Fruit fly (Drosophila melanogaster) whole organism, embryonic: ENCODE measurements around the gene ppk7.

Experiments used
- BEAF-32 ChIP-seq: fragments of 200-800 bp; sonication (Bioruptor generic); optimal IDR thresholded peaks from 3 replicates; lab custom pipeline; 2017; ENCODE audit warnings: missing biosample characterization, missing genetic modification characterization, mild to moderate bottlenecking, moderate library complexity, missing genetic modification reagents
- Bgb ChIP-seq: fragments of 200-800 bp; sonication (Bioruptor generic); IDR thresholded peaks from 2 replicates; pipeline ENCODE4 v1.3.6; 2022; ENCODE audit warnings: missing biosample characterization, missing genetic modification characterization; ENCODE audit not compliant: partially characterized antibody
- CG10431 ChIP-seq: fragments of 200-800 bp; sonication (Bioruptor generic); optimal IDR thresholded peaks from 3 replicates; lab custom pipeline; 2018; ENCODE audit warnings: missing biosample characterization, mild to moderate bottlenecking, missing genetic modification characterization
- CG12155 ChIP-seq: fragments of 200-800 bp; sonication (Bioruptor generic); optimal IDR thresholded peaks from 3 replicates; lab custom pipeline; 2016; ENCODE audit warnings: missing biosample characterization, missing genetic modification characterization
- CG14710 ChIP-seq: fragments of 200-800 bp; sonication (Bioruptor generic); optimal IDR thresholded peaks from 3 replicates; lab custom pipeline; 2019; ENCODE audit warnings: missing biosample characterization, mild to moderate bottlenecking, missing genetic modification characterization, moderate library complexity
- CG17385 ChIP-seq: fragments of 200-800 bp; sonication (Bioruptor generic); optimal IDR thresholded peaks from 3 replicates; lab custom pipeline; 2018; ENCODE audit warnings: missing biosample characterization, mild to moderate bottlenecking, missing genetic modification characterization
- CG2889 ChIP-seq: fragments of 200-800 bp; sonication (Bioruptor generic); IDR thresholded peaks from 3 replicates; pipeline ENCODE4 v1.3.6; 2022; ENCODE audit warnings: missing biosample characterization, missing genetic modification characterization
- CG32532 ChIP-seq: fragments of 200-800 bp; sonication (Bioruptor generic); IDR thresholded peaks from 2 replicates; pipeline ENCODE4 v1.3.6; 2022; ENCODE audit warnings: missing biosample characterization, missing genetic modification characterization
- CG32767 ChIP-seq: fragments of 200-800 bp; sonication (Bioruptor generic); IDR thresholded peaks from 2 replicates; pipeline ENCODE4 v1.3.6; 2022; ENCODE audit warnings: missing biosample characterization, missing genetic modification characterization
- CG34376 ChIP-seq: fragments of 200-800 bp; sonication (Bioruptor generic); optimal IDR thresholded peaks from 2 replicates; lab custom pipeline; 2018; ENCODE audit warnings: missing biosample characterization, mild to moderate bottlenecking, missing genetic modification characterization
- CG3726 ChIP-seq: fragments of 200-800 bp; sonication (Bioruptor generic); IDR thresholded peaks from 3 replicates; pipeline ENCODE4, ENCODE4 v1.3.6; 2022; ENCODE audit warnings: missing biosample characterization, missing genetic modification characterization
- CG3838 ChIP-seq: fragments of 200-800 bp; sonication (Bioruptor generic); optimal IDR thresholded peaks from 3 replicates; lab custom pipeline; 2016; ENCODE audit warnings: missing biosample characterization, missing genetic modification characterization
- CG4854 ChIP-seq: fragments of 200-800 bp; sonication (Bioruptor generic); optimal IDR thresholded peaks from 2 replicates; lab custom pipeline; 2016; ENCODE audit warnings: missing biosample characterization, missing genetic modification characterization, inconsistent platforms
- CG6791 ChIP-seq: fragments of 200-800 bp; sonication (Bioruptor generic); IDR thresholded peaks from 3 replicates; pipeline ENCODE4 v1.3.6; 2022; ENCODE audit warnings: missing biosample characterization, missing genetic modification characterization; ENCODE audit not compliant: partially characterized antibody
- CG8478 ChIP-seq: fragments of >200 bp; optimal IDR thresholded peaks from 2 replicates; lab custom pipeline; 2018
- CG9609 ChIP-seq: fragments of 200-800 bp; sonication (Bioruptor generic); optimal IDR thresholded peaks from 3 replicates; lab custom pipeline; 2016; ENCODE audit warnings: missing biosample characterization, missing genetic modification characterization
- CG9727 ChIP-seq: fragments of 200-800 bp; sonication (Bioruptor generic); optimal IDR thresholded peaks from 3 replicates; lab custom pipeline; 2017; ENCODE audit warnings: missing biosample characterization, mild to moderate bottlenecking, missing genetic modification characterization
- CG9932 ChIP-seq: fragments of 200-800 bp; sonication (Bioruptor generic); IDR thresholded peaks from 2 replicates; pipeline ENCODE4 v1.3.6; 2022; ENCODE audit warnings: missing biosample characterization, missing genetic modification characterization
- CTCF ChIP-seq: fragments of 200-800 bp; sonication (Bioruptor generic); optimal IDR thresholded peaks from 2 replicates; lab custom pipeline; 2017; ENCODE audit warnings: missing biosample characterization, mild to moderate bottlenecking, missing genetic modification characterization, moderate library complexity
- Camta ChIP-seq: fragments of 200-800 bp; sonication (Bioruptor generic); optimal IDR thresholded peaks from 2 replicates; lab custom pipeline; 2016; ENCODE audit warnings: missing biosample characterization, missing genetic modification characterization
- Chrac-16 ChIP-seq: fragments of 200-800 bp; sonication (Bioruptor generic); optimal IDR thresholded peaks from 3 replicates; lab custom pipeline; 2016; ENCODE audit warnings: missing biosample characterization, missing genetic modification characterization
- D19A ChIP-seq: fragments of 200-800 bp; optimal IDR thresholded peaks from 3 replicates; lab custom pipeline; 2019; ENCODE audit warnings: missing biosample characterization, mild to moderate bottlenecking, missing genetic modification characterization, moderate library complexity
- D19B ChIP-seq: fragments of 200-800 bp; sonication (Bioruptor generic); optimal IDR thresholded peaks from 2 replicates; lab custom pipeline; 2017; ENCODE audit warnings: missing biosample characterization, mild to moderate bottlenecking, missing genetic modification characterization
- Drgx ChIP-seq: fragments of 200-800 bp; sonication (Bioruptor generic); IDR thresholded peaks from 2 replicates; pipeline ENCODE4 v1.3.6; 2022; ENCODE audit warnings: missing biosample characterization, missing genetic modification characterization
- Gug ChIP-seq: fragments of 200-800 bp; sonication (Bioruptor generic); IDR thresholded peaks from 4 replicates; pipeline ENCODE4 v1.3.6; 2022; ENCODE audit warnings: missing biosample characterization, missing genetic modification characterization
- H2.0 ChIP-seq: fragments of 200-800 bp; sonication (Bioruptor generic); IDR thresholded peaks from 2 replicates; pipeline ENCODE4 v1.3.6; 2022; ENCODE audit warnings: missing biosample characterization, missing genetic modification characterization
- Mes4 ChIP-seq: fragments of 200-800 bp; sonication (Bioruptor generic); optimal IDR thresholded peaks from 2 replicates; lab custom pipeline; 2016; ENCODE audit warnings: missing biosample characterization, missing genetic modification characterization
- Side ChIP-seq: fragments of 200-800 bp; sonication (Bioruptor generic); optimal IDR thresholded peaks from 2 replicates; lab custom pipeline; 2016; ENCODE audit warnings: missing biosample characterization, missing genetic modification characterization
- dpn ChIP-seq, 2 experiments: fragments of 200-800 bp; sonication (Bioruptor generic); optimal IDR thresholded peaks; 3 replicates each; lab custom pipeline; 2016; ENCODE audit warnings: missing biosample characterization in 2 of 2, missing genetic modification characterization in 2 of 2
- ems ChIP-seq: fragments of 200-800 bp; sonication (Bioruptor generic); optimal IDR thresholded peaks from 3 replicates; lab custom pipeline; 2016; ENCODE audit warnings: missing biosample characterization, missing genetic modification characterization
- eve ChIP-seq, 2 experiments: fragments of >200 bp; optimal IDR thresholded peaks; 2 replicates each; lab custom pipeline; 2017; ENCODE audit warnings: missing biosample characterization in 2 of 2, missing genetic modification characterization in 2 of 2
- fd96Cb ChIP-seq: fragments of 200-800 bp; sonication (Bioruptor generic); optimal IDR thresholded peaks from 2 replicates; lab custom pipeline; 2018; ENCODE audit warnings: missing biosample characterization, mild to moderate bottlenecking, missing genetic modification characterization, moderate library complexity
- ftz-f1 ChIP-seq: fragments of 200-800 bp; sonication (Bioruptor generic); optimal IDR thresholded peaks from 2 replicates; lab custom pipeline; 2016; ENCODE audit warnings: missing biosample characterization, missing genetic modification characterization
- grau ChIP-seq: fragments of 200-800 bp; optimal IDR thresholded peaks from 3 replicates; lab custom pipeline; 2019; ENCODE audit warnings: missing biosample characterization, mild to moderate bottlenecking, missing genetic modification characterization, moderate library complexity
- grn ChIP-seq: fragments of 200-800 bp; sonication (Bioruptor generic); optimal IDR thresholded peaks from 3 replicates; lab custom pipeline; 2017; ENCODE audit warnings: missing biosample characterization, missing genetic modification characterization
- lola ChIP-seq, 3 experiments: fragments of >200 bp in 2 of 3; fragments of 200-800 bp in 1 of 3; sonication (Bioruptor generic) in 1 of 3; optimal IDR thresholded peaks; 2 replicates each; lab custom pipeline; 2017 to 2019; ENCODE audit warnings: missing biosample characterization in 3 of 3, missing genetic modification characterization in 3 of 3, mild to moderate bottlenecking in 1 of 3, moderate library complexity in 1 of 3
- luna ChIP-seq: fragments of 200-800 bp; sonication (Bioruptor generic); optimal IDR thresholded peaks from 2 replicates; lab custom pipeline; 2016; ENCODE audit warnings: missing biosample characterization, missing genetic modification characterization
- pfk ChIP-seq: fragments of 200-800 bp; sonication (Bioruptor generic); optimal IDR thresholded peaks from 2 replicates; lab custom pipeline; 2018; ENCODE audit warnings: missing biosample characterization, mild to moderate bottlenecking, missing genetic modification characterization, moderate library complexity
- pho ChIP-seq: fragments of 200-800 bp; sonication (Bioruptor generic); optimal IDR thresholded peaks from 2 replicates; lab custom pipeline; 2016; ENCODE audit warnings: missing biosample characterization, missing genetic modification characterization
- prd ChIP-seq, 3 experiments: fragments of >200 bp in 2 of 3; fragments of 200-800 bp in 1 of 3; sonication (Bioruptor generic) in 1 of 3; optimal IDR thresholded peaks in 2 of 3; IDR thresholded peaks in 1 of 3; 2 replicates in 2 of 3; 3 replicates in 1 of 3; pipeline versions ENCODE4 v1.3.6 to Lab custom; 2017 to 2022; ENCODE audit warnings: missing biosample characterization in 1 of 3, missing genetic modification characterization in 1 of 3
- pzg ChIP-seq: fragments of 200-800 bp; sonication (Bioruptor generic); optimal IDR thresholded peaks from 3 replicates; lab custom pipeline; 2018; ENCODE audit warnings: missing biosample characterization, mild to moderate bottlenecking, missing genetic modification characterization, moderate library complexity
- schlank ChIP-seq: fragments of 200-800 bp; sonication (Bioruptor generic); optimal IDR thresholded peaks from 2 replicates; lab custom pipeline; 2018; ENCODE audit warnings: missing biosample characterization, mild to moderate bottlenecking, missing genetic modification characterization
- so ChIP-seq: fragments of 200-800 bp; sonication (Bioruptor generic); IDR thresholded peaks from 3 replicates; pipeline ENCODE4 v1.3.6; 2022; ENCODE audit warnings: missing biosample characterization, missing genetic modification characterization
- sug ChIP-seq: fragments of 200-800 bp; optimal IDR thresholded peaks from 2 replicates; lab custom pipeline; 2019; ENCODE audit warnings: missing biosample characterization, mild to moderate bottlenecking, missing genetic modification characterization, moderate library complexity
- tin ChIP-seq: fragments of 200-800 bp; sonication (Bioruptor generic); optimal IDR thresholded peaks from 3 replicates; lab custom pipeline; 2016; ENCODE audit warnings: missing biosample characterization, missing genetic modification characterization
- tll ChIP-seq, 2 experiments: fragments of 200-800 bp in 1 of 2; fragments of >200 bp in 1 of 2; sonication (Bioruptor generic) in 1 of 2; optimal IDR thresholded peaks; 2 replicates each; lab custom pipeline; 2017 to 2019; ENCODE audit warnings: missing biosample characterization in 2 of 2, missing genetic modification characterization in 2 of 2, mild to moderate bottlenecking in 1 of 2, moderate library complexity in 1 of 2
- trem ChIP-seq: fragments of 200-800 bp; optimal IDR thresholded peaks from 3 replicates; lab custom pipeline; 2019; ENCODE audit warnings: missing biosample characterization, mild to moderate bottlenecking, missing genetic modification characterization, moderate library complexity
- tx ChIP-seq: fragments of 200-800 bp; sonication (Bioruptor generic); optimal IDR thresholded peaks from 2 replicates; lab custom pipeline; 2016; ENCODE audit warnings: missing biosample characterization, missing genetic modification characterization
- vvl ChIP-seq: fragments of 200-800 bp; sonication (Bioruptor generic); IDR thresholded peaks from 2 replicates; pipeline ENCODE4 v1.3.6; 2022; ENCODE audit warnings: missing biosample characterization, missing genetic modification characterization

The ppk7 gene

DNA sequence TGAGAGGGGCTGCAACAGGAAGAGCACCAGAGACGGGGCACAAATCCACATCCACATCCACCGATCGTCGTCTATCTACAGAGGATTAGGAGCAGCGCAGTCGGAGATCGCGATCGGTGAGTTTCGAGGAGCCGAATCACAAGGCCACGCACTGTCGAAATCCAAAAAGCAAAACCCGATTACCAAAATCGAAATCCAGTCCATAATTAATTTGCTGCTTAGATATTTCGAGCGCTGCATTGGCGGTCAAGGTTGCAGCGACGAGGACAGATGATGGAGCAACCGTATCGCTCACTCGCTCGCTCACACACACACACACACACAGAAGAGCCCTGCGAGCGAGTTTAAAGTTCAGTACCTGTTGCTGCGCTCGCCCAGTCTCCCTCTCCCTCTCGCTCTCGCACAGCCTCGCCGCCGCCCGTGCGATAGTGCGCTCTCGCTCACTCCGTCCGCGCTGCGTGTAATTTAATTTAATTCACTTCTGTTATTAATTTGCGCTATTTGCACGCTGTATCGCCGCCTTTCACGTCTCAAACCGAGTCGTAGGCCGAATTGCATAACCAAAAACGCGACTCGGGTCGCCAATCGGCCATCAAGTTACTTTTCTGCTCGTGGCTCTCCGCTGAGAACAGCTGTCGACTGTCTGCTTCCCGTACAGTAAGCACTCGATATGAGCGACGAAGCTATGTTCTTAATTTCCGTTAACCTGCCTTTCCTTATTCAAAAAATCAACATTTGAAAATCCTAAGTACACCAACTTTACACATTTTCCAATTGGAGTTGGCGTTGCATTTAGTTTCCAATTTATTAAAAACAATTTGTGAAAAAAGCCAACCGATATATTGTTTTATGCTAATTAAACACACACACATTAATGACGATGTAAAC lies 14.9 kb downstream of the ppk7 start (continued):
- peak; percentile 18 for TF ChIP-seq Chrac-16 (GFP tag; lab: Kevin White, UChicago)
- peak; percentile 42; the same call in 1 of the 2 replicates for TF ChIP-seq CG32532 (GFP tag; lab: Robert Waterston, UW)
- peak; percentile 67 for TF ChIP-seq grn (GFP tag; lab: Kevin White, UChicago)
- TF ChIP-seq vvl (GFP tag; lab: Robert Waterston, UW): peak; percentile 40
- no peak for TF ChIP-seq D19B
- no peak for TF ChIP-seq CTCF (GFP tag; lab: Kevin White, UChicago)
- TF ChIP-seq prd (optimal IDR thresholded peaks at IDR 0.05; lab: Kevin White, UChicago): no peak
- peak; percentile 33; the same call in 1 of the 3 replicates for TF ChIP-seq prd (GFP tag; IDR thresholded peaks at IDR 0.05; lab: Robert Waterston, UW)
- peak; percentile 42 for TF ChIP-seq schlank (tag; lab: Kevin White, UChicago)
- TF ChIP-seq pfk (GFP tag; lab: Kevin White, UChicago): no peak
- no peak for TF ChIP-seq luna (GFP tag; lab: Kevin White, UChicago)
- peak; percentile 41; the same call in 1 of the 2 replicates for TF ChIP-seq H2.0 (GFP tag; lab: Robert Waterston, UW)
- TF ChIP-seq fd96Cb (tag; lab: Kevin White, UChicago): peak; percentile 41
- 0 out of 3 replicates have a peak, but pooled peaks have one; percentile 5 for TF ChIP-seq CG2889 (GFP tag; lab: Robert Waterston, UW)
- 0 out of 3 replicates have a peak, but pooled peaks have one; percentile 8 for TF ChIP-seq CG6791 (GFP tag; lab: Robert Waterston, UW)
- TF ChIP-seq Gug: peak; percentile 28; the same call in 1 of the 4 replicates
- TF ChIP-seq Bgb (GFP tag; lab: Robert Waterston, UW): no peak
- TF ChIP-seq CG9609 (GFP tag; lab: Kevin White, UChicago): peak; percentile 9
- no peak for TF ChIP-seq BEAF-32 (GFP tag; lab: Kevin White, UChicago)
- peak; percentile 63 for TF ChIP-seq CG12155 (GFP tag; lab: Kevin White, UChicago)
- peak; percentile 89 for TF ChIP-seq CG8478 (lab: Kevin White, UChicago)
- TF ChIP-seq trem (tag; lab: Kevin White, UChicago): no peak
- no peak for TF ChIP-seq D19A (tag; lab: Kevin White, UChicago)
- TF ChIP-seq CG9932: peak; percentile 37; the same call in 1 of the 2 replicates
- TF ChIP-seq eve (GFP tag; optimal IDR thresholded peaks at IDR 0.05; lab: Kevin White, UChicago): no peak
- no peak for TF ChIP-seq CG10431 (GFP tag; lab: Kevin White, UChicago)
- TF ChIP-seq Mes4 (GFP tag; lab: Kevin White, UChicago): peak; percentile 43
- peak; percentile 46 for TF ChIP-seq tin
- TF ChIP-seq pzg (GFP tag; lab: Kevin White, UChicago): no peak
- no peak for TF ChIP-seq so (GFP tag; lab: Robert Waterston, UW)
- TF ChIP-seq ems (GFP tag; lab: Kevin White, UChicago): peak; percentile 27
- no peak for TF ChIP-seq CG3726 (GFP tag; lab: Robert Waterston, UW)
- peak; percentile 4 for TF ChIP-seq Side (GFP tag; lab: Kevin White, UChicago)
- peak; percentile 44 for TF ChIP-seq tx
- peak in 1 of 3 experiments; percentile 5 for TF ChIP-seq lola (GFP tag; optimal IDR thresholded peaks at IDR 0.05; lab: Kevin White, UChicago)
- no peak for TF ChIP-seq Drgx (GFP tag; lab: Robert Waterston, UW)
- TF ChIP-seq CG17385 (GFP tag; lab: Kevin White, UChicago): peak; percentile 32
- TF ChIP-seq Camta (GFP tag; lab: Kevin White, UChicago): peak; percentile 5
- no peak for TF ChIP-seq CG14710
- no peak for TF ChIP-seq CG4854 (GFP tag; lab: Kevin White, UChicago)
- TF ChIP-seq CG3838: no peak
- peak; percentile 60; the same call in 1 of the 2 replicates for TF ChIP-seq CG32767 (GFP tag; lab: Robert Waterston, UW)
- peak; percentile 96 for TF ChIP-seq ftz-f1 (GFP tag; lab: Kevin White, UChicago)
- peak; percentile 95 for TF ChIP-seq grau
- peak; percentile 16 for TF ChIP-seq pho (GFP tag; lab: Kevin White, UChicago)
- TF ChIP-seq tll (GFP tag; optimal IDR thresholded peaks at IDR 0.05; lab: Kevin White, UChicago): peak in 1 of 2 experiments; percentile 14
- no peak for TF ChIP-seq sug (tag; lab: Kevin White, UChicago)
- TF ChIP-seq dpn (GFP tag; optimal IDR thresholded peaks at IDR 0.05; lab: Kevin White, UChicago): peak; percentile 9 to 52
- TF ChIP-seq CG9727: peak; percentile 38
- no peak for TF ChIP-seq CG34376 (GFP tag; lab: Kevin White, UChicago)
